Worm (Caenorhabditis elegans) whole organism, L1 larva: Measurements from ENCODE around the gene ZC190.2.

Experiments used
- ceh-82 ChIP-seq, 3 experiments: fragments of 150-350 bp in 1 of 3; sonication (generic microtip) in 2 of 3; optimal IDR thresholded peaks; 2 replicates each; lab custom pipeline; 2014 to 2017; ENCODE audit warnings: missing biosample characterization in 3 of 3, missing genetic modification characterization in 3 of 3
- nhr-28 ChIP-seq: fragments of 150-350 bp; optimal IDR thresholded peaks from 2 replicates; lab custom pipeline; 2014; ENCODE audit warnings: missing biosample characterization, missing genetic modification characterization
- pqm-1 ChIP-seq: sonication (generic microtip); optimal IDR thresholded peaks from 3 replicates; lab custom pipeline; 2017; ENCODE audit warnings: missing biosample characterization, missing genetic modification characterization
- unc-130 ChIP-seq: fragments of 150-350 bp; optimal IDR thresholded peaks from 2 replicates; lab custom pipeline; 2017; ENCODE audit warnings: missing biosample characterization, missing genetic modification characterization, inconsistent platforms

ce11 chrV:8651007-8651711 lies 30.0 kb upstream of the ZC190.2 start:
- TF ChIP-seq ceh-82 (tag; optimal IDR thresholded peaks at IDR 0.05; lab: Kevin White, UChicago) (no peak), unc-130 (no peak), pqm-1 (tag; lab: Kevin White, UChicago) (no peak), nhr-28 (tag; lab: Kevin White, UChicago) (no peak)
